Worm (Caenorhabditis elegans) whole organism, mixed stage, embryonic: ENCODE results near the gene dlat-1.

ENCODE experiments used
- M03D4.4 ChIP-seq: sonication (generic microtip); optimal IDR thresholded peaks from 2 replicates; lab custom pipeline; 2017; ENCODE audit warnings: mild to moderate bottlenecking, missing genetic modification characterization, missing compliant biosample characterization
- elt-1 ChIP-seq: sonication (generic microtip); optimal IDR thresholded peaks from 2 replicates; lab custom pipeline; 2017; ENCODE audit warnings: missing genetic modification characterization, mild to moderate bottlenecking, missing compliant biosample characterization, antibody characterized with exemption, moderate library complexity, borderline replicate concordance; ENCODE audit not compliant: insufficient read depth
- elt-3 ChIP-seq: fragments of 150-350 bp; optimal IDR thresholded peaks from 2 replicates; lab custom pipeline; 2014; ENCODE audit warnings: missing biosample characterization, missing genetic modification characterization
- ham-2 ChIP-seq: fragments of 200-800 bp; sonication (Bioruptor generic); optimal IDR thresholded peaks from 2 replicates; lab custom pipeline; 2018; ENCODE audit warnings: mild to moderate bottlenecking, missing genetic modification characterization, missing compliant biosample characterization
- lsy-2 ChIP-seq: fragments of 150-350 bp; optimal IDR thresholded peaks from 2 replicates; lab custom pipeline; 2014; ENCODE audit warnings: missing biosample characterization, missing genetic modification characterization
- nhr-12 ChIP-seq: fragments of 150-350 bp; optimal IDR thresholded peaks from 2 replicates; lab custom pipeline; 2014; ENCODE audit warnings: missing biosample characterization, missing genetic modification characterization
- nhr-237 ChIP-seq: fragments of 150-350 bp; optimal IDR thresholded peaks from 2 replicates; lab custom pipeline; 2014; ENCODE audit warnings: missing biosample characterization, missing genetic modification characterization
- nhr-28 ChIP-seq: fragments of 150-350 bp; optimal IDR thresholded peaks from 2 replicates; lab custom pipeline; 2014; ENCODE audit warnings: missing biosample characterization, missing genetic modification characterization
- nhr-76 ChIP-seq: sonication (generic microtip); optimal IDR thresholded peaks from 2 replicates; lab custom pipeline; 2017; ENCODE audit warnings: missing biosample characterization, missing genetic modification characterization
- pha-4 ChIP-seq: fragments of 150-350 bp; optimal IDR thresholded peaks from 2 replicates; lab custom pipeline; 2018; ENCODE audit warnings: missing biosample characterization, missing genetic modification reagents, missing genetic modification characterization
- snpc-4 ChIP-seq: fragments of 150-350 bp; optimal IDR thresholded peaks from 2 replicates; lab custom pipeline; 2014; ENCODE audit warnings: missing biosample characterization, missing genetic modification characterization
- unc-39 ChIP-seq: fragments of 150-350 bp; optimal IDR thresholded peaks from 2 replicates; lab custom pipeline; 2014; ENCODE audit warnings: missing biosample characterization, missing genetic modification characterization
- ztf-11 ChIP-seq: fragments of 150-350 bp; optimal IDR thresholded peaks from 2 replicates; lab custom pipeline; 2014; ENCODE audit warnings: missing biosample characterization, missing genetic modification characterization

ce11 chrV:14460122-14460521, 13.0 kb upstream of the dlat-1 start:
- TF ChIP-seq nhr-12 (tag; lab: Kevin White, UChicago) (no peak), nhr-237 (tag; lab: Kevin White, UChicago) (no peak), pha-4 (tag; lab: Kevin White, UChicago) (no peak), nhr-28 (tag; lab: Kevin White, UChicago) (no peak), elt-1 (no peak), snpc-4 (no peak), nhr-76 (tag; lab: Kevin White, UChicago) (no peak), M03D4.4 (tag; lab: Kevin White, UChicago) (no peak), lsy-2 (tag; lab: Kevin White, UChicago) (no peak), ham-2 (GFP tag; lab: Kevin White, UChicago) (no peak), elt-3 (tag; lab: Kevin White, UChicago) (no peak), ztf-11 (tag; lab: Kevin White, UChicago) (no peak), unc-39 (tag; lab: Kevin White, UChicago) (no peak)
